Fruit fly (Drosophila melanogaster): Measurements from ENCODE around the gene Ets21C.

The Ets21C gene

dm6 chr2L:510534-511014 is 42.1 kb downstream of the Ets21C start (continued):
- TF ChIP-seq pita (GFP tag; optimal IDR thresholded peaks at IDR 0.05) (no peak), Sry-β (GFP tag; optimal IDR thresholded peaks at IDR 0.05) (peak; percentile 65), vfl (GFP tag; optimal IDR thresholded peaks at IDR 0.05) (no peak), Lim3 (GFP tag; IDR thresholded peaks at IDR 0.05) (no peak), CG2202 (tag; optimal IDR thresholded peaks at IDR 0.05) (peak; percentile 92), Dfd (GFP tag; optimal IDR thresholded peaks at IDR 0.05) (no peak), Lhr (GFP tag; optimal IDR thresholded peaks at IDR 0.05) (peak; percentile 76), CkIIα-i1 (GFP tag; IDR thresholded peaks at IDR 0.05) (no peak), NFAT (GFP tag; IDR thresholded peaks at IDR 0.05) (no peak), tin (GFP tag; optimal IDR thresholded peaks at IDR 0.05) (peak; percentile 28), pan (optimal IDR thresholded peaks at IDR 0.05) (no peak), pan (GFP tag; optimal IDR thresholded peaks at IDR 0.05 in 1 of 2, IDR thresholded peaks at IDR 0.05 in 1 of 2) (no peak), sr (GFP tag; IDR thresholded peaks at IDR 0.05) (0 out of 3 replicates have a peak, but pooled peaks have one; percentile 29), HHEX (GFP tag; optimal IDR thresholded peaks at IDR 0.05) (peak; percentile 51), bbx (GFP tag; IDR thresholded peaks at IDR 0.05; ENCODE audit: partially characterized antibody) (no peak), Xbp1 (GFP tag; optimal IDR thresholded peaks at IDR 0.05) (peak; percentile 7), MTF-1 (GFP tag; optimal IDR thresholded peaks at IDR 0.05; ENCODE audit: borderline replicate concordance) (peak; percentile 82), stwl (tag; optimal IDR thresholded peaks at IDR 0.05) (peak; percentile 70), sna (GFP tag; IDR thresholded peaks at IDR 0.05; ENCODE audit: partially characterized antibody) (no peak), nerfin-2 (GFP tag; IDR thresholded peaks at IDR 0.05; ENCODE audit: partially characterized antibody) (0 out of 2 replicates have a peak, but pooled peaks have one; percentile 31), pum (GFP tag; optimal IDR thresholded peaks at IDR 0.05) (peak; percentile 57), CG7928 (GFP tag; optimal IDR thresholded peaks at IDR 0.05) (no peak), NfI (GFP tag; optimal IDR thresholded peaks at IDR 0.05) (peak; percentile 33), Spps (tag; optimal IDR thresholded peaks at IDR 0.05) (peak; percentile 71), CG1603 (tag; optimal IDR thresholded peaks at IDR 0.05) (peak; percentile 73), eyg (GFP tag; optimal IDR thresholded peaks at IDR 0.05) (peak; percentile 50), BtbVII (GFP tag; optimal IDR thresholded peaks at IDR 0.05) (peak; percentile 74), Max (GFP tag; optimal IDR thresholded peaks at IDR 0.05) (no peak), Nf-YA (GFP tag; IDR thresholded peaks at IDR 0.05) (0 out of 2 replicates have a peak, but pooled peaks have one; percentile 27), wdn (GFP tag; IDR thresholded peaks at IDR 0.05) (no peak), CG32532 (GFP tag; IDR thresholded peaks at IDR 0.05) (no peak), stc (GFP tag; IDR thresholded peaks at IDR 0.05) (no peak; the same call in 1 of the 2 replicates), CG17802 (tag; optimal IDR thresholded peaks at IDR 0.05) (peak; percentile 14), Stat92E (GFP tag; optimal IDR thresholded peaks at IDR 0.05) (peak in 1 of 3 experiments; percentile 14), zen (tag; optimal IDR thresholded peaks at IDR 0.05) (peak; percentile 80), z (GFP tag; IDR thresholded peaks at IDR 0.05) (peak; percentile 68; the same call in 2 of the 3 replicates), Eip74EF (GFP tag; optimal IDR thresholded peaks at IDR 0.05) (no peak), Hmr (GFP tag; optimal IDR thresholded peaks at IDR 0.05) (peak; percentile 68), Camta (GFP tag; optimal IDR thresholded peaks at IDR 0.05) (peak; percentile 72), CG13424 (tag; optimal IDR thresholded peaks at IDR 0.05) (peak; percentile 48), CG1647 (GFP tag; optimal IDR thresholded peaks at IDR 0.05) (peak; percentile 30), chif (GFP tag; optimal IDR thresholded peaks at IDR 0.05) (peak; percentile 59 to 76), CG42726 (GFP tag; IDR thresholded peaks at IDR 0.05; ENCODE audit: partially characterized antibody) (no peak), YL-1 (GFP tag; optimal IDR thresholded peaks at IDR 0.05) (peak; percentile 42), Ets65A (GFP tag) (no peak), CG3407 (GFP tag; optimal IDR thresholded peaks at IDR 0.05) (peak; percentile 84), CG9437 (GFP tag; optimal IDR thresholded peaks at IDR 0.05) (no peak), CG12104 (GFP tag; optimal IDR thresholded peaks at IDR 0.05) (peak; percentile 6), Atf-2 (GFP tag; optimal IDR thresholded peaks at IDR 0.05) (peak; percentile 63), dm (GFP tag; optimal IDR thresholded peaks at IDR 0.05) (peak; percentile 45)

Data from whole organism, embryonic.